Worm (Caenorhabditis elegans): Measurements from ENCODE around the gene fbxa-52.
"Not testable (repeated sequence)": the region's sequence is repeated elsewhere in the genome, so short reads cannot be mapped to it uniquely, and the experiment has no call there.

DNA sequence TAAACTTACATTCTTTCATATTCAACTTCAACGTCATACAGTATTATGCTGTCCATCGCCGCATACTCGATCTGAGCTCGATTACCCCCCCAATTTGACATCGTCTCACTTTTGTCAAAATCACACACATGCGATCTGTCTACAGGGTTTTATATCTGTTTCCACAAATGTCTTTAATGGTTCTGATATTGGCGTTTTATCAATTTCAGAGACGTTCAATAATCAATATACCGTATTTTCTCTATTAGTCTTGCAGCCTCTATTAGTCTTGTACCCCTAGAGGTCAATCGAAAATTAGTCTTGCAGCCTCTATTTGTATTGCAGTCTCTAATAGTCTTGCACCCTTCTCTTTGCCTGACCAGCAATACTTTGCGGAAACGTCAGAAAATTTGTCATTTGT lies 36.0 kb upstream of the fbxa-52 start, which contains the start of gene Y75D11A.6:
- TF ChIP-seq egl-44 (GFP tag; IDR thresholded peaks at IDR 0.05); unc-130 (GFP tag; optimal IDR thresholded peaks at IDR 0.05); repo-1 (tag; optimal IDR thresholded peaks at IDR 0.05); pha-4 (tag; optimal IDR thresholded peaks at IDR 0.05); F37B4.10 (GFP tag; IDR thresholded peaks at IDR 0.05); ekl-4 (GFP tag; IDR thresholded peaks at IDR 0.05); F49E8.2 (tag; optimal IDR thresholded peaks at IDR 0.05; ENCODE audit: insufficient read depth); ztf-26 (tag; optimal IDR thresholded peaks at IDR 0.05); madf-6 (GFP tag; IDR thresholded peaks at IDR 0.05); snpc-4 (GFP tag; optimal IDR thresholded peaks at IDR 0.05); snpc-4 (tag; optimal IDR thresholded peaks at IDR 0.05); lin-40 (tag; optimal IDR thresholded peaks at IDR 0.05); B0261.1 (tag; optimal IDR thresholded peaks at IDR 0.05); Y67H2A.10 (GFP tag; conservative IDR thresholded peaks at IDR 0.05): not testable (repeated sequence)
